Worm (Caenorhabditis elegans): ENCODE data around the gene gex-4.

DNA sequence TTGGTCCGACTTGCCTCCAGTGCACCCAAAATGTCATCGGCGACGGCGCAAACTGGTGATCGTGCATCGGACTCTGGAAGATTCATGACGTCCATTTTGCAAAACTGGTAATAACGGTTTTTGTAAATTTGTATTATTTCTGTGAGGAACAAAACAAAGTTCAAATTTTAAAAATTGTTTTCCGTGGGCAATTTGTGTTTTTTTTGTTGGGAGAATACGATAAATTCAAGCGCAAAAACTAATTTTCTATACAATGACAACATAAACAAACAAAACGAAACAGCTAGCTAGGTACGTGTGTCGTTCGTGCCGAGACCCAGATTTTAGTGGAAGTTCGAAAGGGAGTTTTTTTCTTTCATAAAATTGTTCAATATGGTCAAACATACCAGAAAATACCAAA is 35.5 kb downstream of the gex-4 start, which contains the start of gene Y75B8A.10:
- TF ChIP-seq egl-44 (GFP tag; IDR thresholded peaks at IDR 0.05) (no peak), F22D6.2 (tag; optimal IDR thresholded peaks at IDR 0.05) (no peak), pha-4 (tag; optimal IDR thresholded peaks at IDR 0.05) (no peak), madf-8 (GFP tag; conservative IDR thresholded peaks at IDR 0.05) (no peak), tbp1 (GFP tag; optimal IDR thresholded peaks at IDR 0.05) (no peak), F33H1.4 (GFP tag; IDR thresholded peaks at IDR 0.05) (no peak), ama-1 (optimal IDR thresholded peaks at IDR 0.05) (no peak), ama-1 (GFP tag; optimal IDR thresholded peaks at IDR 0.05) (no peak), dpl-1 (GFP tag; optimal IDR thresholded peaks at IDR 0.05) (no peak), ztf-6 (GFP tag; IDR thresholded peaks at IDR 0.05) (no peak), ets-4 (GFP tag; optimal IDR thresholded peaks at IDR 0.05) (no peak)

All from whole organism, young adult.